Worm (Caenorhabditis elegans) whole organism, L4/young adult: ENCODE measurements around the gene W03F9.9.

ENCODE experiments used
- W03F9.2 ChIP-seq: fragments of 150-350 bp; optimal IDR thresholded peaks from 2 replicates; lab custom pipeline; 2014; ENCODE audit warnings: missing biosample characterization, missing genetic modification characterization
- dao-5 ChIP-seq: sonication (generic microtip); optimal IDR thresholded peaks from 2 replicates; lab custom pipeline; 2016; ENCODE audit warnings: missing genotype, missing genetic modification characterization, moderate library complexity, missing compliant biosample characterization
- him-1 ChIP-seq: sonication (generic microtip); optimal IDR thresholded peaks from 2 replicates; lab custom pipeline; 2016; ENCODE audit warnings: missing genotype, missing genetic modification reagents, missing genetic modification characterization, missing compliant biosample characterization

- TF ChIP-seq W03F9.2 (tag; lab: Kevin White, UChicago) (no peak), him-1 (no peak), dao-5 (tag; lab: Kevin White, UChicago) (no peak)
These were observed 35.8 kb downstream of the W03F9.9 start for ce11 chrV:174520-174919.
